Fruit fly (Drosophila melanogaster): Measurements from ENCODE around the gene CG3226.
A peak's percentile ranks its signal among the peaks of the same experiment; 100 is the strongest.

CG3226 gene

dm6 chrX:6699255-6699885 lies 45.3 kb upstream of the CG3226 start, which contains the start of gene CG14441 (continued):
- TF ChIP-seq E2f1 (GFP tag; IDR thresholded peaks at IDR 0.05), result no peak
- peak; percentile 34 for TF ChIP-seq CG6254 (GFP tag; optimal IDR thresholded peaks at IDR 0.05)
- TF ChIP-seq CG11093 (GFP tag; IDR thresholded peaks at IDR 0.05), result no peak
- TF ChIP-seq Sin3A (optimal IDR thresholded peaks at IDR 0.05), result no peak
- no peak for TF ChIP-seq grn (GFP tag; optimal IDR thresholded peaks at IDR 0.05)
- TF ChIP-seq CG10565 (GFP tag; optimal IDR thresholded peaks at IDR 0.05), result no peak
- no peak; the same call in 1 of the 2 replicates for TF ChIP-seq slbo (GFP tag; IDR thresholded peaks at IDR 0.05)
- TF ChIP-seq dan (GFP tag; IDR thresholded peaks at IDR 0.05), result no peak
- peak; percentile 55 for TF ChIP-seq ERR (GFP tag; optimal IDR thresholded peaks at IDR 0.05)
- no peak for TF ChIP-seq CG16815 (GFP tag; optimal IDR thresholded peaks at IDR 0.05)

- no peak for TF ChIP-seq CG8944 (GFP tag; optimal IDR thresholded peaks at IDR 0.05)
- peak; percentile 5 for TF ChIP-seq sug (tag; optimal IDR thresholded peaks at IDR 0.05)
- no peak for TF ChIP-seq pros (GFP tag; optimal IDR thresholded peaks at IDR 0.05)
- no peak for TF ChIP-seq yki (optimal IDR thresholded peaks at IDR 0.05)
- TF ChIP-seq Hmr (GFP tag; optimal IDR thresholded peaks at IDR 0.05), result peak; percentile 18
- no peak for TF ChIP-seq Stat92E (GFP tag; optimal IDR thresholded peaks at IDR 0.05)
- peak; percentile 48 for TF ChIP-seq CG13296 (GFP tag; optimal IDR thresholded peaks at IDR 0.05)
- 0 out of 2 replicates have a peak, but pooled peaks have one; percentile 11 for TF ChIP-seq unc-4 (GFP tag; IDR thresholded peaks at IDR 0.05; ENCODE audit: partially characterized antibody)
- TF ChIP-seq gfzf (GFP tag; optimal IDR thresholded peaks at IDR 0.05), result peak; percentile 71
- TF ChIP-seq otp (GFP tag; IDR thresholded peaks at IDR 0.05), result 0 out of 3 replicates have a peak, but pooled peaks have one; percentile 43
- TF ChIP-seq CG9797 (GFP tag; optimal IDR thresholded peaks at IDR 0.05), result peak; percentile 35
- TF ChIP-seq Atf3 (GFP tag; optimal IDR thresholded peaks at IDR 0.05), result no peak
- TF ChIP-seq CG15514 (GFP tag; optimal IDR thresholded peaks at IDR 0.05), result peak; percentile 37
- TF ChIP-seq Side (GFP tag; optimal IDR thresholded peaks at IDR 0.05), result no peak
- TF ChIP-seq Pdp1 (GFP tag; optimal IDR thresholded peaks at IDR 0.05), result peak in 1 of 2 experiments; percentile 51
- TF ChIP-seq CG31224 (GFP tag; IDR thresholded peaks at IDR 0.05), result no peak
- TF ChIP-seq z (GFP tag; IDR thresholded peaks at IDR 0.05), result no peak
- TF ChIP-seq bcd (GFP tag; optimal IDR thresholded peaks at IDR 0.05), result no peak
- TF ChIP-seq Tbp (GFP tag; optimal IDR thresholded peaks at IDR 0.05), result no peak
- TF ChIP-seq CG6683 (GFP tag; optimal IDR thresholded peaks at IDR 0.05), result no peak
- TF ChIP-seq gem (tag; optimal IDR thresholded peaks at IDR 0.05), result no peak
- 0 out of 2 replicates have a peak, but pooled peaks have one; percentile 27 for TF ChIP-seq tna (GFP tag; IDR thresholded peaks at IDR 0.05; ENCODE audit: partially characterized antibody)
- no peak for TF ChIP-seq dati (GFP tag; IDR thresholded peaks at IDR 0.05)
- TF ChIP-seq Hr51 (GFP tag; optimal IDR thresholded peaks at IDR 0.05), result no peak
- no peak for TF ChIP-seq HLHmδ (GFP tag; optimal IDR thresholded peaks at IDR 0.05)
- peak; percentile 37 for TF ChIP-seq sd (tag; optimal IDR thresholded peaks at IDR 0.05)
- TF ChIP-seq Med (GFP tag), result peak; percentile 77
- TF ChIP-seq CG2199 (GFP tag; IDR thresholded peaks at IDR 0.05), result no peak
- peak; percentile 12; the same call in 1 of the 2 replicates for TF ChIP-seq CG13287 (GFP tag; IDR thresholded peaks at IDR 0.05; ENCODE audit: partially characterized antibody)
- TF ChIP-seq aop (GFP tag; IDR thresholded peaks at IDR 0.05), result no peak
- 0 out of 2 replicates have a peak, but pooled peaks have one; percentile 19 for TF ChIP-seq CG14441 (GFP tag; IDR thresholded peaks at IDR 0.05)
- TF ChIP-seq onecut (GFP tag; IDR thresholded peaks at IDR 0.05), result peak; percentile 90
- no peak for TF ChIP-seq cwo (GFP tag; optimal IDR thresholded peaks at IDR 0.05)
- TF ChIP-seq mirr (GFP tag; optimal IDR thresholded peaks at IDR 0.05), result peak; percentile 39
- peak; percentile 45 for TF ChIP-seq exex (tag; optimal IDR thresholded peaks at IDR 0.05)
- peak; percentile 15 for TF ChIP-seq Myb (GFP tag; optimal IDR thresholded peaks at IDR 0.05)
- TF ChIP-seq CG42726 (GFP tag; IDR thresholded peaks at IDR 0.05; ENCODE audit: partially characterized antibody), result no peak
- TF ChIP-seq MBD-R2 (GFP tag; IDR thresholded peaks at IDR 0.05), result peak; percentile 39
These were observed 44.3 kb upstream of the CG3226 start, which contains the start of gene CG14440 for dm6 chrX:6698248-6698812. TSS of gene CG14440 (minus strand) at chrX:6698567.

Measured in whole organism, embryonic.